Fruit fly (Drosophila melanogaster): ENCODE measurements around the gene CG14374.
A peak's percentile ranks its signal among the peaks of the same experiment; 100 is the strongest.

The CG14374 gene

DNA sequence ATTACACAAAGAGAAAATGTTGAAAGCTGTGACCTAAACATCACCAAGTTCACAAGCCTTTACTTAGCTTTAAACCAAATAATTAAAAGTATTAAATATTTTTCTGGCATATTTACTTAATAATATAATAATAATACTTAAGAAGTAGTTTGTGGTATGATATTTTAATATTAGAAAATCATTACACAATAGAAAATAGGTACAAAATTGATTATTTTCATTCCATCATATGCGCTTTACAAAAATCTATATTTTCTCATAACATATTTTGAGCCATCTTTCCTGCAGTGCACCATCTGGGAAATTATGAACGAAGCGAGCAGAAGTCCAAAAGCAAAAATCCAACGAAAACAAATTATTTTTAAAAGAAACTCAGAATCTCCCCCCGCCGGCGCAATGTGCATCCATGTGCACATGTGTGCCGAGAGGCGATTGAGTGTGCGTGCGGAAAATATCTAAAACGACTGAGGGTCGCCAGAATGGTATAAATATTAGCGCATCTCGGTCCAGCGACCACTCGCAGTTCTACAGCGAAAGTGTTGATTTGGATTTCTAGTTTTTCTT, 28.6 kb upstream of the CG14374 start, which contains the start of gene Act87E (continued):
- TF ChIP-seq Scr (GFP tag; IDR thresholded peaks at IDR 0.05; ENCODE audit: partially characterized antibody) (no peak), vvl (GFP tag; IDR thresholded peaks at IDR 0.05) (0 out of 2 replicates have a peak, but pooled peaks have one; percentile 15), CG8944 (GFP tag; optimal IDR thresholded peaks at IDR 0.05) (no peak), CG6683 (GFP tag; optimal IDR thresholded peaks at IDR 0.05) (no peak), lab (GFP tag; optimal IDR thresholded peaks at IDR 0.05) (peak; percentile 46), GATAe (GFP tag; conservative IDR thresholded peaks at IDR 0.05) (no peak), CG31388 (GFP tag; optimal IDR thresholded peaks at IDR 0.05) (peak; percentile 6), CG10274 (GFP tag; optimal IDR thresholded peaks at IDR 0.05) (no peak), phol (tag; optimal IDR thresholded peaks at IDR 0.05) (peak; percentile 86), ham (GFP tag; IDR thresholded peaks at IDR 0.05) (no peak), CG14860 (GFP tag; IDR thresholded peaks at IDR 0.05; ENCODE audit: partially characterized antibody) (no peak), CG31441 (GFP tag; IDR thresholded peaks at IDR 0.05) (peak; percentile 89), PHDP (tag; optimal IDR thresholded peaks at IDR 0.05) (peak; percentile 67), CG17186 (GFP tag; optimal IDR thresholded peaks at IDR 0.05) (no peak), CG17328 (GFP tag; IDR thresholded peaks at IDR 0.05) (no peak), stc (GFP tag; IDR thresholded peaks at IDR 0.05) (peak; percentile 58), gsb (GFP tag; IDR thresholded peaks at IDR 0.05) (no peak), Hsf (GFP tag; optimal IDR thresholded peaks at IDR 0.05) (no peak), Oaz (GFP tag; IDR thresholded peaks at IDR 0.05) (no peak), lola (GFP tag; optimal IDR thresholded peaks at IDR 0.05) (peak in 1 of 3 experiments; percentile 87), Hmr (GFP tag; optimal IDR thresholded peaks at IDR 0.05) (peak; percentile 18), Ravus (GFP tag; IDR thresholded peaks at IDR 0.05) (no peak; the same call in 1 of the 2 replicates), Optix (GFP tag; IDR thresholded peaks at IDR 0.05) (no peak), danr (GFP tag; IDR thresholded peaks at IDR 0.05) (0 out of 2 replicates have a peak, but pooled peaks have one; percentile 49), croc (GFP tag; conservative IDR thresholded peaks at IDR 0.05) (peak; percentile 47; the same call in 1 of the 3 replicates), CG9876 (GFP tag; optimal IDR thresholded peaks at IDR 0.05) (no peak), ttk (GFP tag; IDR thresholded peaks at IDR 0.05) (peak; percentile 30; the same call in 1 of the 2 replicates), CG6854 (GFP tag; optimal IDR thresholded peaks at IDR 0.05) (no peak), zf30C (GFP tag; optimal IDR thresholded peaks at IDR 0.05) (peak; percentile 80), CG6813 (GFP tag; optimal IDR thresholded peaks at IDR 0.05) (no peak), CG15479 (GFP tag; optimal IDR thresholded peaks at IDR 0.05) (no peak), emc (GFP tag; optimal IDR thresholded peaks at IDR 0.05) (no peak), CG7745 (tag; optimal IDR thresholded peaks at IDR 0.05) (no peak), CG10431 (GFP tag; optimal IDR thresholded peaks at IDR 0.05) (peak; percentile 8), tna (GFP tag; IDR thresholded peaks at IDR 0.05; ENCODE audit: partially characterized antibody) (no peak), CG15269 (tag; optimal IDR thresholded peaks at IDR 0.05) (peak; percentile 69), CG6272 (GFP tag; IDR thresholded peaks at IDR 0.05) (no peak), Dp (GFP tag; optimal IDR thresholded peaks at IDR 0.05) (no peak), NfI (GFP tag; optimal IDR thresholded peaks at IDR 0.05) (peak; percentile 23), dati (GFP tag; IDR thresholded peaks at IDR 0.05) (no peak), caup (GFP tag; optimal IDR thresholded peaks at IDR 0.05; ENCODE audit: severe bottlenecking) (no peak), CG18262 (tag; optimal IDR thresholded peaks at IDR 0.05) (peak; percentile 90), NFAT (GFP tag; IDR thresholded peaks at IDR 0.05) (no peak), CG10209 (GFP tag; optimal IDR thresholded peaks at IDR 0.05) (peak; percentile 54), pzg (GFP tag; optimal IDR thresholded peaks at IDR 0.05) (no peak), repo (GFP tag; optimal IDR thresholded peaks at IDR 0.05) (no peak), wdn (GFP tag; IDR thresholded peaks at IDR 0.05) (no peak), maf-S (GFP tag; optimal IDR thresholded peaks at IDR 0.05) (no peak), amos (GFP tag; IDR thresholded peaks at IDR 0.05; ENCODE audit: partially characterized antibody) (no peak)

All from whole organism, embryonic.